Fruit fly (Drosophila melanogaster) S2 (cell line): ENCODE data around the gene CG32213.

ENCODE experiments used
- CG8478 ChIP-seq: fragments of >200 bp; optimal IDR thresholded peaks from 2 replicates; lab custom pipeline; 2018
- CTCF ChIP-seq, 2 experiments: fragments of >200 bp; optimal IDR thresholded peaks; 2 replicates each; lab custom pipeline; 2018

- TF ChIP-seq CG8478 (lab: Kevin White, UChicago): no peak
- TF ChIP-seq CTCF (optimal IDR thresholded peaks at IDR 0.05; lab: Kevin White, UChicago): no peak
These were observed 49.1 kb downstream of the CG32213 start for dm6 chr3L:19524690-19525089.
